Fruit fly (Drosophila melanogaster): Measurements from ENCODE around the gene CG10591.

Gene CG10591

DNA sequence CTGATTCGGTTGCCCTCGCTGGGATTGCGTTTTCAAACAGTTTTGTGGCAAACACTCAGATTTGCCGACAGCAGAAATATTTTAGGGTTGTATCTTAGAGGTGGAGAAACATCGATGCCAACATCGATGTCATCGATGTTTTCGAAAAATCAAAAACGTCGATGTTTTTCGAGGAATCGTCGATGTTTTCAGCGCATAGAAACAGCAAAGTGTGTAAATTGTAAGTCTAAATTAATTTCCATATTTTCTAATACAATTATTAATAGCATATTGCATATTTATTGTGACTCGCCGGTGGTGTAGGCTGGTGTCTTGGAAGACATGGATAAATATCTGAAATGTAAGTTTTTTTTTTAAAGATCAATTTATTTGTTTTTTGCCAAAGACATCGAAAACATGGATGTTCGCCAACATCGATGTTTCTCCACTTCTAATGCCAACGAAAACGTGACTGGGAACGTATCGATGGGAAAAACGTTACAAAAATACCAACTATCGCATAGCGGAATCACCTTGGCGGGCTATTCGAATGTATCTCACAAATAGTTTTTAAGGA, 4.4 kb upstream of the CG10591 start, which contains the start of gene TM9SF3:
Gene TM9SF3 (minus strand): TSS at position 120 of the 556 bp plus-strand sequence.
- TF ChIP-seq CG17801 (GFP tag; optimal IDR thresholded peaks at IDR 0.05; ENCODE audit: partially characterized antibody): no peak

DNA sequence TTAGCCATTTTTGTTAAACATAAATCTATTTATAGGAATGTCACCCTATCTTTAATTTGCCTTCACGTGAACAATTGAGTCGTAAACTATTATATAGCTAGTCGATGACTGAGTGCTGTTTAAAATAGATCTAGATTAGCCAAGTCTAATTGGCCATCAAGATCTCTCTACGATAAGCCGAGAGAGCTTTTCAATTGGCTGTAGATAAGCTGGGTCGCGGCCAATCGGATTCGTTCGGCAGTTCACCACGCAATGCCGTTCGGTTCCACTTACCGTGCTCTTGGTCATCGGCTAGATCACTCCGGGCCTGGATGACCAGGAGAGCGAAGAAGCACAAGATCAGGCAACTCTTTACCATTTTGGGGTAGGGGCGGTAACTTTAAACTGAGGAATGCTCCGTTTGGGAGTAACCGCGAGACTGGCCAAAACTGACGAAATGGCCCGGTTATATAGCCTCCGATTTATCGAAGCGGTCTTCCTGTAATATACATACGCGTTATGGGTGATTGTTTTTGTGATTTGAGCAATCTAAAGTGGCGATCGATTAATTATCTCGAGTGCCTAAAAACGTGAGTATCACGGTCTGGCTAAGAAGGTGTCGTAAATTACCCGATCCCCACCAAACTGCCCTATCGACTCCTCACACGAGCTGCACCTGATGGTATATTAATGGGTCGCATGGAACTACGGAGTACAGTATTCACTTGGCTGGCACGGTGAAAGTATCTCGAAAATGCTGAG, 4.5 kb downstream of the CG10591 start, which contains the start of the genes Alp10 and Alp9:
Gene Alp10 (minus strand): TSS at position 420 of the 741 bp plus-strand sequence.
Gene Alp9 (plus strand): TSS at position 690 of the 741 bp plus-strand sequence.
- no peak for TF ChIP-seq CG17801 (GFP tag; optimal IDR thresholded peaks at IDR 0.05; ENCODE audit: partially characterized antibody)

- no peak for TF ChIP-seq CG17801 (GFP tag; optimal IDR thresholded peaks at IDR 0.05; ENCODE audit: partially characterized antibody)
These were observed 5.3 kb downstream of the CG10591 start for dm6 chr3L:5594163-5594715.

DNA sequence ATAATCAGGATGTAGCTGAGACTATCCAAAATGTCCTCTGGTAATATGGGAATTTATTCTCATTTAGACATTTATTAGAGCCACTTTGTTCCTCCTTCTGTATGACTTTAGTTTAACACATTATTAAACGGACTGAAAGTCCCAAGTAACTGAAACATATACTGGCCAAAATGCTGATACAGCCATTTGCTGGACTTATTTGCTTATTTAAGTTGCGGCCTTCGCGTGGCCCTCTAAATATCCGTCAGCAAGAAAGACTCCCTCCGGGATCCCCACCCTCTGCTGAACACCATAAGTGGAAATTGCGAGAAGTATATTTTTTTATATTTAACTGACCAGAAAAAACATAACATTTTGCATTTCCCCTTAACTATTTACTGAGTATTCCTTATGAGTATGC, 7.1 kb downstream of the CG10591 start, which contains the start of gene spo:
Gene spo (minus strand): TSS at position 135 of the 400 bp plus-strand sequence.
- TF ChIP-seq CG17801 (GFP tag; optimal IDR thresholded peaks at IDR 0.05; ENCODE audit: partially characterized antibody): no peak

DNA sequence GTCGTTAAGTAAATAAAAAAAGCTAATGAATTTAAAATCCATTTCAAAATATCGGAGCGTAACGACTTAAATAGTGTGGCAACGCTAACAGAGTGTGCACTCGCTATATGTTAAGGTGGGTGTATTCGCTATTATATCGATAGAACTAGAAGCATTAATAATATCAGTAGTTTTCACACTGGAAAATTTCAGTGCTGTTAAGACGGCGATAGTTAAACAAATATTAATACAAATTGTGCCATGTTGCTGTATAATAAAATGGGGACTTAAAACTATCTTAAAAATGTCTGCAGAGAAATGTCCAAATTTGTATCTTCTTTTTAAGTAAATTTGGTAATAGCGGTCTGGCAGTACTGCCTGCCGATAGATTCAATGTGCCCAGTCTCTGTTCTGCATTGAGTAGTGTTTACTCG, 16.2 kb downstream of the CG10591 start:
- TF ChIP-seq CG17801 (GFP tag; optimal IDR thresholded peaks at IDR 0.05; ENCODE audit: partially characterized antibody): peak; percentile 75

DNA sequence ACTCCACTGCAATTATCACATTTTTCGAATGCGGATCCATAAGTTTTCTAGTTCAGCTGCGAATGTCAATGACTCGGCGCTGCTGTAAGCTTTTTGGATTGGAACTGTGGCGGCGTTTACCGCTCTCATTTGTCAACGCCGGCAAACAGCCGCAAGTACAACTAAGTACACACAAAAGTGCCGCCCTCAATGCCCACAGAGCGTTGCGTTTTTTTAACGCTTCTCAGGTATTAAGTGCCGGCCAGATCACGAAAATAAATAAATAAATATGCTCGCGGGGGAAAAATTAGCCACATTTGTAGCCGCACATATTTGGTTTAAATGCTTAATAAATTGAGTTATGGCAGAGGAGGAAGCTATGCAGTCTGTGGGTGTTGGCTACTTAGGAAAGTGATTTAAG, 17.9 kb downstream of the CG10591 start:
- TF ChIP-seq CG17801 (GFP tag; optimal IDR thresholded peaks at IDR 0.05; ENCODE audit: partially characterized antibody): no peak

DNA sequence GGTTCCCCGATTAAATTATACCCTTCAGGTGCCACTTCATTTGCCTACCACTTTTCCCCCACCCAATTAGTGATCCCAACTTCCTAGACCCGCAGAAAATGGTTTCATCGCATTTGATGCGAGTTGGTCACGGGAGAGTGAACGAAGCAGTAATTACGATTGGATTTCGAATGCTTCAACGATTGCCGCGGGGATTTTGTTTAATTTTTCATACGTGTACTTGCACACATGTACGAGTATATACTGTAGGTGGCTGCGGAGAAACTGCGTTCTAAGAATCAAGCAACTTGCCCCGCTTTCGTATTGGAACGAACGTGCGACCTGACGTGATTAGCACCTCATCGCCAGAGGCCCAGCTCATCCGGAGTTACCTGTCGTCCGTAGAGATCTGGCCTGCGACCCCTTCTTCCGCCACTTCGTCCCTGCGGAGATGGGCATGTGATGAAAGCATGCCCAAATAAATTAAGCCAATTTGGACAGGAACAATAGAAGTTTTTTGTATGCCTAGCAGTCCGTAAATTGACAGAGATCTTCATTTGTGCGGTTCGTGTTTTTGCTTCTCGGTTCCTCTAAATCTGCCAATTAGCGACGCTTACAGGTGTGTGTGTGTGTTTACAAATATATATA, 18.9 kb downstream of the CG10591 start:
- TF ChIP-seq CG17801 (GFP tag; optimal IDR thresholded peaks at IDR 0.05; ENCODE audit: partially characterized antibody): no peak

DNA sequence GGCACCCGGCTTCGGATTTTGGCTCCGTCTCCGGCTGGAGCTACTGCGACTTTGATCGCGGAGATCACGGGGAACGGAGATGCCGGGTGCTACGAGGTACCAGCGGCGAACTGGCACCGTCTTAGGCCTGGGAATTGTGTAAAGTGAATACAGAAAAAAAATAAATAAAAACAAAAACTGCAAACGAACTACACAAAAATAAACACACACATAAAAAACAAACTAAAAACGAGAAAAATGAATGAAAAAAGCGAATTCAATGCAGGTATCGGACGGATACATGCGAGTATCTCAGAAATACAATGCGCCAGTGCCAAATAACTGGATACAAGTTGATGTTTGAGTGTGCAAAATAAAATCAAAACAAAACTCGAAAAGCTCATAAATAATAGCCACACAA, 19.7 kb downstream of the CG10591 start:
- no peak for TF ChIP-seq CG17801 (GFP tag; optimal IDR thresholded peaks at IDR 0.05; ENCODE audit: partially characterized antibody)

dm6 chr3L:5578595-5578994, 20.9 kb downstream of the CG10591 start:
- TF ChIP-seq CG17801 (GFP tag; optimal IDR thresholded peaks at IDR 0.05; ENCODE audit: partially characterized antibody): no peak

DNA sequence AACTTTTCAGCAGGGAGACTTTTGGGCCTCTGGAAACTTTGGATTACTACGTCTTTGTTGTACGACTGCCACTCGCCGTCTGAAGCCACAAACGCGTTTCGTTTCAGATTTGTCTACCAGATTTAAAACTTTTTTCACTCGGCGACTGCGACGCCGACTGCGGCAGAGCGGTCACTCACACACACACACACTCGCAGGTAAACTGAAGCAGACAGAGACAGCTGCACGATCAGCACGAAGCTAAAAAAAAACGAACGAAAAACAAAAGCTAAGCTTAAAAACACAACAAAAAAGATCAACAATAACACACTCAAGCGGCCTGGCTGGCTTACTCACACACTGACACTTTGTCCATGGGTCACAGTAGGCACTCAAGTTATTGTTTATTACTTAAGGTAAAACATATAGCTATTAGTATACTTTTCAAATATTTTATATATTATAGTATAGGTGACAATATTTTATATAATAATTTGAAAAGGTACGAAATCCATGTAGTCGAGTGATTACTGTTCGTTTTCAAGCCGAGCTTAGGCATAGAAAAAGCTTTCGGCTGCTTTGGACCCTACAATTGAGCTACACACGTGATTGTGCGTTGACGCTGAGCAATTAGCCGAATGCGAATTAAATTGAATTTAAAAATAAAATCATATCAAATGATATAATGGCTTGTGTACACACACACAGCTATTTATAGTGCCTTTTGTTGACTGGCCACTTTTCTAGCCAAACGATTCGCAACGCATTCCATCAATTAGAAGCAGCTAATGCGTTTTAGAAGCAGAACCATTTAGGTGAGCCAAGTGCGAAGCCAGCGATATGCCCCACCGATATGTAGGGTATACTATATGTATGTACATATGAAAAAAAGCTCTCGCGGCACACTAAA, 22.0 kb downstream of the CG10591 start, which contains the start of gene Msr-110:
Gene Msr-110 (minus strand): TSS at position 99 of the 889 bp plus-strand sequence.
- TF ChIP-seq CG17801 (GFP tag; optimal IDR thresholded peaks at IDR 0.05; ENCODE audit: partially characterized antibody): peak; percentile 88

DNA sequence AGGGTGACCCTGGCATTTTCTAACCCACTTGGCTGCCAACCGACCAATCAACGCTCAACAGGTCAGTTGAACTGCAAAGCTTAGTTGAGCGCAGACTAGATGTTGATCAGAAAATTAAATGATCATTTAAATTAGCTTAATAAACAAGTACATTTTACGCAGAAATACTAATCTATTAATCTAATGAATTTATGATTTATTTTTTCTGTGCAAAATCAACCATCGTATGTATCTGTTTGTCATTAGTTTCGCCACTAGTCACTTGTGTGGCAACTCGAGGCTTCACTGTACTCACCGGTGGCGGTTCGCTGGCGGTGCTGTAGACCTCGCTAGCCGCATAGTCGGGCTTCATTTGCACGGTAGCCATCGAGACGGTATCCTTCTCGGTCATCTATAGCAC, 22.9 kb downstream of the CG10591 start:
- no peak for TF ChIP-seq CG17801 (GFP tag; optimal IDR thresholded peaks at IDR 0.05; ENCODE audit: partially characterized antibody)

DNA sequence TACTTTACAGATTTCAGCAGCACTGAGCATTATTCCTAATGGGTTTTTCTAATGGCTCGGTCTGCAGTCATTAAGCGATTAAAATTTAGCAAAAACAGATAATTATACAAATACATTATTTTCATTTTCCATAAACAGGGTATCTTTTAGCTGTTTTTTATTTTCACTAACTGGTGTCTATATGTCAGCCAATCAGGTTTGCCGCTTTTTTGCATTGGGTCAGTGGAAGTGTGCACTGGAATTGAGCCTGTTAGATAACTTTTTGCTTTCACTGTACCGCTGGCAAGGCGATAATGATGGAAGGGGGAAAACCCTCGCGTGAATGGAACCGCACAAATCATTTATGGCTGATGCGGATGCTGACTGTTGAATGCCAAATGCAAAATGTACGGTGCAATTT, 24.0 kb downstream of the CG10591 start:
- no peak for TF ChIP-seq CG17801 (GFP tag; optimal IDR thresholded peaks at IDR 0.05; ENCODE audit: partially characterized antibody)

DNA sequence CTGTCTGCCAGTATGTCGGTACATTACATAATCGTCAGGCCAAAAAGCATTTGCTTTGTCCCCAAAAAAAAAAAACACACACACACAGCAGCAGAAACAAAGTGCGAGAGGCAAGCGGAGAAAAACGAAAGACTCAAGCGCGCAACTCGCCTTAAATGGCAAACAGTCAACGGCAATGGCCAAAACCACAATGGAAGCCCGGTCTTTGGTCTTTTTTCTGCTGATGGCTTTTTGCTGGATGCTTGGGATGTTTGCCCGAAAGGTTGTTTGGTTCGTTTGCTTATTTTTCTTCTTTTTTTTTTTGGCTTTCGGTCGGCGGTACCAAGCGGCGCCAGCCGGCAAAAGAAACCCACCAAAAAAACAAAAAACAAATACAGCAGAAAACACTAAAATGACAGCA, 28.4 kb downstream of the CG10591 start:
- TF ChIP-seq CG17801 (GFP tag; optimal IDR thresholded peaks at IDR 0.05; ENCODE audit: partially characterized antibody): no peak

- TF ChIP-seq CG17801 (GFP tag; optimal IDR thresholded peaks at IDR 0.05; ENCODE audit: partially characterized antibody): no peak
These were observed 29.8 kb downstream of the CG10591 start for dm6 chr3L:5569724-5570123.

Data from ovary, adult (tissue).